Worm (Caenorhabditis elegans): ENCODE data around the gene clr-1.

- TF ChIP-seq ceh-18 (tag; optimal IDR thresholded peaks at IDR 0.05) (no peak), ceh-48 (tag; optimal IDR thresholded peaks at IDR 0.05) (no peak), ref-2 (tag; optimal IDR thresholded peaks at IDR 0.05) (no peak), lin-11 (tag; optimal IDR thresholded peaks at IDR 0.05) (no peak), C38D4.7 (GFP tag; optimal IDR thresholded peaks at IDR 0.05) (no peak), ama-1 (optimal IDR thresholded peaks at IDR 0.05) (no peak)
These were observed 42.3 kb upstream of the clr-1 start, which contains the start of gene F07F6.7 for ce11 chrII:5423832-5424231.
